Worm (Caenorhabditis elegans) whole organism, L1 larva: ENCODE measurements around the gene C10C6.7.
A peak's percentile ranks its signal among the peaks of the same experiment; 100 is the strongest.

Source experiments
- alr-1 ChIP-seq: fragments of 200-800 bp; sonication (Bioruptor generic); optimal IDR thresholded peaks from 2 replicates; lab custom pipeline; 2018; ENCODE audit warnings: borderline replicate concordance, mild to moderate bottlenecking, missing genetic modification characterization, missing compliant biosample characterization
- aly-2 ChIP-seq: fragments of 150-350 bp; optimal IDR thresholded peaks from 2 replicates; lab custom pipeline; 2014; ENCODE audit warnings: missing biosample characterization, missing genetic modification characterization
- ceh-82 ChIP-seq, 3 experiments: fragments of 150-350 bp in 1 of 3; sonication (generic microtip) in 2 of 3; optimal IDR thresholded peaks; 2 replicates each; lab custom pipeline; 2014 to 2017; ENCODE audit warnings: missing biosample characterization in 3 of 3, missing genetic modification characterization in 3 of 3
- ceh-88 ChIP-seq: fragments of 200-800 bp; sonication (Bioruptor generic); IDR thresholded peaks from 2 replicates; pipeline ENCODE4 v1.3.6; 2022; ENCODE audit warnings: missing genetic modification characterization, missing compliant biosample characterization
- efl-1 ChIP-seq, 4 experiments: fragments of 150-350 bp; optimal IDR thresholded peaks in 3 of 4; peaks in 1 of 4; 1 replicate in 1 of 4; 2 replicates in 3 of 4; lab custom pipeline; 2014; ENCODE audit warnings: missing biosample characterization in 2 of 4, missing genetic modification characterization in 2 of 4, missing genetic modification reagents in 2 of 4
- egl-13 ChIP-seq: sonication (generic microtip); optimal IDR thresholded peaks from 2 replicates; lab custom pipeline; 2016; ENCODE audit warnings: missing genotype, missing genetic modification reagents, missing genetic modification characterization, missing compliant biosample characterization
- elt-2 ChIP-seq: sonication (generic microtip); optimal IDR thresholded peaks from 2 replicates; lab custom pipeline; 2016; ENCODE audit warnings: missing genetic modification characterization, mild to moderate bottlenecking, inconsistent platforms, missing compliant biosample characterization, missing genetic modification reagents
- ets-5 ChIP-seq: fragments of 200-800 bp; sonication (Bioruptor generic); IDR thresholded peaks from 2 replicates; pipeline ENCODE4 v1.3.6; 2022; ENCODE audit warnings: missing genetic modification characterization, missing compliant biosample characterization
- fkh-4 ChIP-seq: sonication (generic microtip); optimal IDR thresholded peaks from 2 replicates; lab custom pipeline; 2016; ENCODE audit warnings: missing compliant biosample characterization, missing genetic modification characterization, borderline replicate concordance
- fkh-8 ChIP-seq: sonication (generic microtip); optimal IDR thresholded peaks from 2 replicates; lab custom pipeline; 2016; ENCODE audit warnings: mild to moderate bottlenecking, missing genetic modification characterization, missing compliant biosample characterization
- fos-1 ChIP-seq: fragments of 150-350 bp; optimal IDR thresholded peaks from 2 replicates; lab custom pipeline; 2014; ENCODE audit warnings: missing biosample characterization, missing genetic modification characterization
- grh-1 ChIP-seq: fragments of 200-800 bp; sonication (Bioruptor generic); IDR thresholded peaks from 2 replicates; pipeline ENCODE4 v1.3.6; 2022; ENCODE audit warnings: missing genetic modification reagents, missing genetic modification characterization, missing compliant biosample characterization
- lin-14 ChIP-seq: fragments of 200-800 bp; sonication (Bioruptor generic); optimal IDR thresholded peaks from 2 replicates; lab custom pipeline; 2018; ENCODE audit warnings: mild to moderate bottlenecking, missing genetic modification characterization, moderate library complexity, missing compliant biosample characterization
- lir-3 ChIP-seq: sonication (generic microtip); optimal IDR thresholded peaks from 2 replicates; lab custom pipeline; 2016; ENCODE audit warnings: mild to moderate bottlenecking, missing genetic modification characterization, moderate library complexity, missing compliant biosample characterization; ENCODE audit not compliant: poor library complexity
- lsy-2 ChIP-seq, 2 experiments: fragments of 150-350 bp; optimal IDR thresholded peaks; 2 replicates each; lab custom pipeline; 2014; ENCODE audit warnings: missing biosample characterization in 2 of 2, missing genetic modification characterization in 2 of 2
- mef-2 ChIP-seq: fragments of 150-350 bp; optimal IDR thresholded peaks from 2 replicates; lab custom pipeline; 2014; ENCODE audit warnings: missing biosample characterization, missing genetic modification characterization
- mep-1 ChIP-seq: fragments of 150-350 bp; optimal IDR thresholded peaks from 2 replicates; lab custom pipeline; 2014; ENCODE audit warnings: missing biosample characterization, missing genetic modification characterization
- nhr-47 ChIP-seq: sonication (generic microtip); optimal IDR thresholded peaks from 2 replicates; lab custom pipeline; 2016; ENCODE audit warnings: mild to moderate bottlenecking, missing genetic modification characterization, moderate library complexity, missing compliant biosample characterization
- nhr-71 ChIP-seq: sonication (generic microtip); optimal IDR thresholded peaks from 2 replicates; lab custom pipeline; 2016; ENCODE audit warnings: mild to moderate bottlenecking, missing genetic modification characterization, moderate library complexity, missing compliant biosample characterization
- nhr-76 ChIP-seq: sonication (generic microtip); optimal IDR thresholded peaks from 2 replicates; lab custom pipeline; 2017; ENCODE audit warnings: missing biosample characterization, missing genetic modification characterization
- nhr-85 ChIP-seq: sonication (generic microtip); peaks from one replicate; lab custom pipeline; 2016; ENCODE audit warnings: missing genetic modification characterization, inconsistent platforms, missing compliant biosample characterization
- skn-1 ChIP-seq: fragments of 150-350 bp; optimal IDR thresholded peaks from 2 replicates; lab custom pipeline; 2014; ENCODE audit warnings: missing biosample characterization, missing genetic modification characterization
- snpc-4 ChIP-seq: fragments of 150-350 bp; optimal IDR thresholded peaks from 2 replicates; lab custom pipeline; 2014; ENCODE audit warnings: missing biosample characterization, missing genetic modification characterization
- snu-23 ChIP-seq: sonication (generic microtip); optimal IDR thresholded peaks from 2 replicates; lab custom pipeline; 2016; ENCODE audit warnings: missing genetic modification characterization, missing compliant biosample characterization
- tbx-2 ChIP-seq: sonication (generic microtip); optimal IDR thresholded peaks from 2 replicates; lab custom pipeline; 2016; ENCODE audit warnings: missing genetic modification characterization, missing compliant biosample characterization
- tlp-1 ChIP-seq: fragments of 150-350 bp; optimal IDR thresholded peaks from 2 replicates; lab custom pipeline; 2014; ENCODE audit warnings: missing biosample characterization, missing genetic modification characterization
- unc-86 ChIP-seq: sonication (generic microtip); optimal IDR thresholded peaks from 2 replicates; lab custom pipeline; 2016; ENCODE audit warnings: missing genetic modification characterization, missing compliant biosample characterization
- xbp-1 ChIP-seq: sonication (generic microtip); optimal IDR thresholded peaks from 2 replicates; lab custom pipeline; 2016; ENCODE audit warnings: missing genetic modification characterization, missing compliant biosample characterization
- zag-1 ChIP-seq: fragments of 150-350 bp; optimal IDR thresholded peaks from 2 replicates; lab custom pipeline; 2014; ENCODE audit warnings: missing biosample characterization, missing genetic modification characterization
- zip-4 ChIP-seq: fragments of 200-800 bp; sonication (Bioruptor generic); optimal IDR thresholded peaks from 2 replicates; lab custom pipeline; 2018; ENCODE audit warnings: mild to moderate bottlenecking, missing genetic modification characterization, moderate library complexity, missing compliant biosample characterization
- ztf-4 ChIP-seq: fragments of 150-350 bp; optimal IDR thresholded peaks from 2 replicates; lab custom pipeline; 2014; ENCODE audit warnings: missing biosample characterization, missing genetic modification characterization

C10C6.7 gene

DNA sequence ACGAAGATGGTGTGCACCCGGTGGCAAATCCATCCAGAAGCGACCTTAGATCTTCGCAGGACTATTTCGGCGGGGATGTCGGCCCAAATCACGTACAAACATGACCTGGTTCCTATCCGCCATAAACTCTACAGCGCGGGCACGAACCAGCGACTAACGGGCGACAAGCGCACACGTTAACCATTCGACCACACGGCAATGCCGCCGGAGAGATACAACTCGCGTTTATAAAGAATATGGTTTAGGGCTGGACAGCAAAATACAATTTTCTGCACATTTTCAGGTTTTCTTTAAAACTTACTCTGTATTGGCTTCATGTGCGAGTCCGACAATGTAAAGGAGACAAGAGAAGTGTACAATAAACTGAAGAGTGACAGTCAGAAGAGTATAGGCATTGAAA lies 6.8 kb upstream of the C10C6.7 start (continued):
- TF ChIP-seq ceh-82 (tag; optimal IDR thresholded peaks at IDR 0.05; lab: Kevin White, UChicago) (peak; percentile 3 to 63 (median 19)), ets-5 (GFP tag; lab: Robert Waterston, UW) (no peak), nhr-76 (tag; lab: Kevin White, UChicago) (peak; percentile 46), zag-1 (tag; lab: Kevin White, UChicago) (no peak), egl-13 (no peak)

- no peak for TF ChIP-seq efl-1 (optimal IDR thresholded peaks at IDR 0.05; lab: Kevin White, UChicago)
- TF ChIP-seq efl-1 (GFP tag; optimal IDR thresholded peaks at IDR 0.05 in 1 of 2; lab: Kevin White, UChicago), result peak in 1 of 2 experiments; percentile 51
- no peak for TF ChIP-seq mef-2
- no peak for TF ChIP-seq lir-3
Measured at ce11 chrIV:11472023-11472422, 4.7 kb upstream of the C10C6.7 start.

DNA sequence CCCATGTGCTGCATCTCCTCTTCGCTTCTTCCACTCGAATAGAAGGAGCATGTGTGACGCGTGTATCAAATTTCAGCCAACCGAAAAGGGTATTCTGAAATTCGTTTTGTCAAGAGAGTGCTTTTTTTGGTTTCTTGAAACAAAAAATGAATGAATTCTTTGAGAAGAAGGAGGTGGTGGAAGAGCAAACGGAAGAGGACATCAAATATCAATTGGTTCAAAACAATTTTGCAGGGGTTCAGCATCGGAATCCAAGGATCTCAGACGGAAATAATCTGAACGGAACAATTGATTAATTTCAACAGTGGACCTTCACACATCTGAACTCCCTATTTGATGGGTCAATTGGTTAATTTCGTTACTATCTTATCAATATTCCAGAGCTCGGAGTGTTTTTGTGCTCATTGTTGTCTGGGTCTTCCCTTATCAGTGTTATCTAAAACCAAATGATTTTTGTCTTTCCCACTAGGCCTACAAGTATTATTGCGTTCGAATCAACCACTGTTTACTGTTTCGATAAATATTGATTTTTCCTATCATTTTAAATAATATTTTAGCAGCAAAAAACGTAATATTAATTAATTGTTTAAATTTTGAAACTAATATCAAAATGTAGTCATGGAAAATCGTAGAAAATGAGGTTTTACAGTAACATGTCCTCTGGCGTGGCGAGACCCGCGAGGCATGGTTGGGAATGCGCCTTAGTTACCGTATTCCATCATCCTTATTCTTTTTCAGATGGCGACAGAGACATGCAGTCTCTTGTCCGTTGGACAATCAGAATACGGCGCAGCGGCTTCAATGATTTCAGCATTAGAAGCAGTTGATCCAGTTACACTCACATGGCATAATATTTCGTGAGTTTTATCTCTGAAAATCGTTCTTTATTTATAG lies 2.6 kb upstream of the C10C6.7 start, which contains the start of the genes C10C6.13 and wht-2:
Gene C10C6.13 (minus strand): TSS at position 51 of the 894 bp plus-strand sequence.
Gene wht-2 (plus strand): TSS at position 739 of the 894 bp plus-strand sequence.
- TF ChIP-seq tbx-2 (tag; lab: Kevin White, UChicago) (no peak), zip-4 (no peak), ceh-88 (no peak), elt-2 (tag; lab: Kevin White, UChicago) (peak; percentile 53), fos-1 (tag; lab: Kevin White, UChicago) (no peak), lsy-2 (tag; optimal IDR thresholded peaks at IDR 0.05; lab: Kevin White, UChicago) (no peak), snu-23 (no peak)

DNA sequence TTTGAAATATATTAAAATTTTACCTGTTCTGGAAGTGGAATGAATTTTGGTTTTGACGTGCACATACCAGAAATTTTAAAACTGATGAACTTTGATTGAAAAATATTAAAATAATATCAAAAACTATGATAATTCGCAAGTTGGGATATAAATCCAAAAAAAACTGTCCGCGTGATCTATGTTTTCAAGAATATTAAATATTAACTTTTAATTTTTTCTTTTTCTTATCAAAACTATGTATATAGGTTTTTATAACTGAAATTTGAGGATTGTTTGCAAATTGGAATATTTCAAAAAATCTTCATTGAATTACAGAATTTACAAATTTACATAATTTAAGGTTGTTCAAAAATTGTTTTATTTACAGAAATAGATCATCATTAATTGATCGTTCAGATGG lies 2.2 kb downstream of the C10C6.7 start, which contains the start of gene C10C6.3:
Gene C10C6.3 (minus strand): TSS at position 101 of the 400 bp plus-strand sequence.
- TF ChIP-seq grh-1 (GFP tag; lab: Robert Waterston, UW), result no peak
- no peak for TF ChIP-seq nhr-85 (tag; lab: Kevin White, UChicago)
- no peak for TF ChIP-seq tlp-1 (tag; lab: Kevin White, UChicago)
- TF ChIP-seq xbp-1, result no peak
- no peak for TF ChIP-seq aly-2 (tag; lab: Kevin White, UChicago)
- TF ChIP-seq mep-1 (tag; lab: Kevin White, UChicago), result no peak

- no peak for TF ChIP-seq skn-1 (tag; lab: Kevin White, UChicago)
- TF ChIP-seq lin-14 (GFP tag; lab: Kevin White, UChicago), result peak; percentile 40
Measured at ce11 chrIV:11461335-11461734, 6.0 kb downstream of the C10C6.7 start.

DNA sequence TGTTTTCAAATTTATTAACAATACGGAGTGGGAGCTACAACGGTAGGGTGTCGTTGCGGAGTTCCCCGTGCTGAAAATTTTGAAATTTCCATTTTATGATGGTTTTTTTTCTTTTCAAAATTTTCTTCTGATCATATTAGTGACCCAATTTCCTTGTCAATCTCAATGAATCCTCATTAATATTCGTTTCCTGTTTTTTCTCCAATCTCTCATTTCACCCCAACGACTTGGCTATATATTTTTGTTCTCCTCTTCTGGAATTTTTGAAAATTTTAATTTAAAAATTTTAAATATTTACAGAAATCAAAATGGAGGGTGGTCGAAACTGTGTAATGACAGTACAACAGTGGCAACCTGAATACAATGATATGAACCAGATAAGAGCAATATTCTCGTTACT lies 7.6 kb downstream of the C10C6.7 start, which contains the start of gene npr-3:
Gene npr-3 (plus strand): TSS at position 301 of the 400 bp plus-strand sequence.
- TF ChIP-seq efl-1 (optimal IDR thresholded peaks at IDR 0.05; lab: Kevin White, UChicago), result no peak
- TF ChIP-seq efl-1 (GFP tag; optimal IDR thresholded peaks at IDR 0.05 in 1 of 2; lab: Kevin White, UChicago), result peak in 1 of 2 experiments; percentile 25
- no peak for TF ChIP-seq fkh-4

DNA sequence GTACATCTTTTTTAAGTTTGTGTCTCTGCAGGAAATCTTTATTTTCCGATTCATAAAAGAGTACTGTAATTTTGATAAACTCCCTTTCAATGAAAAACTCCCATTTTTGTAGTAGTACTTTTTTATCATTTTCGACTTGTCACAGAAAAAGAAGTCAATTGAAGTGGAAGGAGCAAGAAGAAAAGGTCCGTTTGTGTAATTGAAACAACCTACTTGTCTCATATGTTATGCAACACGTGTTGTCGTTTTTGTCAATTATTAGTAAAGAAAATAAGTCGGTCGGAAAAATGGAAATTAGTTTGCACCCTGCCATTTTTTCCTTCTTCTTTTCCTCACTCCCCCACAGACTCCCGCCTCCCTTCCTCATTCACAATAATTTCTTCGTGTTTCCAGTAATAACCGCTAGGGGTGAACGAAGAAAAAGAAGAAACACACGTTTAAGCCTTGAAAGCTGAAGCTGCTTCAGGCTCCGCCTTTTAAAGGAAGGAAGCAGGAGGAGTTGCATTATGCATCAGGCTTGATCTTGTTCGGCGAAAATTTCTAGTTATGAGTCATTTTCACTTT lies 8.5 kb downstream of the C10C6.7 start:
- TF ChIP-seq unc-86 (peak; percentile 8), nhr-47 (tag; lab: Kevin White, UChicago) (peak; percentile 26), alr-1 (tag; lab: Kevin White, UChicago) (no peak), nhr-71 (tag; lab: Kevin White, UChicago) (peak; percentile 17), fkh-8 (tag; lab: Kevin White, UChicago) (peak; percentile 57), ztf-4 (tag; lab: Kevin White, UChicago) (no peak), snpc-4 (tag; lab: Kevin White, UChicago) (no peak), lin-14 (GFP tag; lab: Kevin White, UChicago) (peak; percentile 76)
- TF ChIP-seq, all 84 proteins: peak for 5
